Worm (Caenorhabditis elegans): Measurements from ENCODE around the gene F11C1.4.

The F11C1.4 gene

ce11 chrX:12978569-12978968 is 1.7 kb downstream of the F11C1.4 start:
- no peak for TF ChIP-seq scrt-1 (GFP tag; IDR thresholded peaks at IDR 0.05)
- no peak for TF ChIP-seq hmg-4 (GFP tag; optimal IDR thresholded peaks at IDR 0.05)
- no peak for TF ChIP-seq ceh-36 (tag; optimal IDR thresholded peaks at IDR 0.05)
- TF ChIP-seq F13C5.2 (tag; optimal IDR thresholded peaks at IDR 0.05) = no peak
- TF ChIP-seq ama-1 (optimal IDR thresholded peaks at IDR 0.05) = no peak
- no peak for TF ChIP-seq B0310.2 (tag; optimal IDR thresholded peaks at IDR 0.05)
- no peak for TF ChIP-seq tra-4 (tag; optimal IDR thresholded peaks at IDR 0.05)
- TF ChIP-seq sea-1 (GFP tag; conservative IDR thresholded peaks at IDR 0.05) = no peak
- no peak for TF ChIP-seq hmbx-1 (tag; optimal IDR thresholded peaks at IDR 0.05)
- no peak for TF ChIP-seq tbx-11 (GFP tag; IDR thresholded peaks at IDR 0.05)
- no peak for TF ChIP-seq ets-7 (tag; optimal IDR thresholded peaks at IDR 0.05)
- no peak for TF ChIP-seq tbx-37 (GFP tag; conservative IDR thresholded peaks at IDR 0.05)
- no peak for TF ChIP-seq hnd-1 (tag; optimal IDR thresholded peaks at IDR 0.05)
- no peak for TF ChIP-seq pes-1 (GFP tag; IDR thresholded peaks at IDR 0.05)
- TF ChIP-seq aly-1 (tag; optimal IDR thresholded peaks at IDR 0.05) = no peak

DNA sequence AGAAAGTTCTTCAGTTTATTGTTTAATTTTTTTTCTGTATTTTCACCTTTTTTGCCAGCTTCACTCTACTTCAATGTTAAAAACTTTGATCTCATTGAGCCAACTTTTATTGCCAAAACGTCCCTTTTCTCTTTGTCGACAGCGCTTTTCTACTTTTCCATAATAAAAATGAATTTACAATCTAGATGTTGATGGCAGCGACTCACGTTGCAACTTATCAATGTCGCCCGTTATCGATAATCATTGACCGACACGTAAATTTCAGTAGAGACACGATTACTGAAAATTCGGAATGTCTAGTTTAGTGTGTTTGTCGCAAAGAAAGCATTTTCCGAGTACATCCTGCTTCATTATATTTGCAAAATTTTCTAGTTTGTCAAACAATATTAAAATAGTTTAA is 2.9 kb downstream of the F11C1.4 start:
- no peak for TF ChIP-seq hmbx-1 (tag; optimal IDR thresholded peaks at IDR 0.05)
- TF ChIP-seq ceh-13 (GFP tag; optimal IDR thresholded peaks at IDR 0.05) = no peak
- TF ChIP-seq ceh-36 (tag; optimal IDR thresholded peaks at IDR 0.05) = no peak
- TF ChIP-seq ama-1 (optimal IDR thresholded peaks at IDR 0.05) = no peak
- TF ChIP-seq tra-4 (tag; optimal IDR thresholded peaks at IDR 0.05) = no peak
- no peak for TF ChIP-seq B0310.2 (tag; optimal IDR thresholded peaks at IDR 0.05)
- TF ChIP-seq scrt-1 (GFP tag; IDR thresholded peaks at IDR 0.05) = no peak
- no peak for TF ChIP-seq hnd-1 (tag; optimal IDR thresholded peaks at IDR 0.05)
- no peak for TF ChIP-seq sea-1 (GFP tag; conservative IDR thresholded peaks at IDR 0.05)
- TF ChIP-seq pes-1 (GFP tag; IDR thresholded peaks at IDR 0.05) = no peak
- no peak for TF ChIP-seq ets-7 (tag; optimal IDR thresholded peaks at IDR 0.05)
- no peak for TF ChIP-seq tbx-37 (GFP tag; conservative IDR thresholded peaks at IDR 0.05)

DNA sequence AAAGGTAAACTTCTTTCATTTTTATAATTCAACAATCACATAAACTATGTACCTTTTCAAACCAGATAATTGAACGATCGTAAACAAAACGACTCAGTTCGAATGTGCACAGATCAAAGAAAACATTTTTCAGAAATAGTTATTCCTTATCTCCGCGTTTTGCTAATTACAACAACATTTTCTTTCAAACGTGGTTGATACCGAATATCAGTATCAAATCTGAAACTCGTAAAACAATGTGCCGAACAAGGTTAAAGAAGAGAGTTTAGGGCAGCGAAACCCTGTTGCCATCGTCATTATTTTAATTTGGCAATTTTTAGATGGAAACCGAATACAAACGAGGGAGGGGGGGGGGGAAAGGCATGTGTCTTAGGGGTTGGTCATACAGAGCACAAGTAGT is 4.5 kb downstream of the F11C1.4 start, which contains the start of gene scav-4:
Gene scav-4, plus strand, starts transcription at position 383 of the 400 bp plus-strand sequence.
- TF ChIP-seq pes-1 (GFP tag; IDR thresholded peaks at IDR 0.05) (no peak), F13C5.2 (tag; optimal IDR thresholded peaks at IDR 0.05) (no peak), tbx-11 (GFP tag; IDR thresholded peaks at IDR 0.05) (no peak), sea-1 (GFP tag; conservative IDR thresholded peaks at IDR 0.05) (no peak), B0310.2 (tag; optimal IDR thresholded peaks at IDR 0.05) (no peak), ceh-13 (GFP tag; optimal IDR thresholded peaks at IDR 0.05) (no peak), tbx-37 (GFP tag; conservative IDR thresholded peaks at IDR 0.05) (no peak)

DNA sequence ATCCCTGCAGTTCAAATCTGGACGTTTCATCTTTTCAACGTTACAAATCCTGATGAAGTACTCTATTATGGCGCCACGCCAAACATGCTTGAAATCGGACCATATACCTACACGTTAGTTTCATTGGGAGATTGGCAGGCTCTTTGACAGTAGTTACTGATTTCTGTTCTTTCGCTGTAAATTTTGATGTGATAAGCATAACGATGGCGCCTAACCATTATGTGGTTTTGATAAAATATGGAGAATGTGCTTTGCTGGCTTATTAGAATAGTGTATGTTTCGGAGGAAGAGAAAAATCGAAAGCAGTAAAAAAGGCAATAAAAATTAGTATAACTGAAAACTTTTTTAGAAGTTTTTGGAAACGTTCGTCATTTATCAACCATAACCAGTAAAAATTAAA is 5.9 kb downstream of the F11C1.4 start:
- TF ChIP-seq scrt-1 (GFP tag; IDR thresholded peaks at IDR 0.05) (no peak), sea-1 (GFP tag; conservative IDR thresholded peaks at IDR 0.05) (no peak), ceh-13 (GFP tag; optimal IDR thresholded peaks at IDR 0.05) (no peak), B0310.2 (tag; optimal IDR thresholded peaks at IDR 0.05) (no peak), tbx-11 (GFP tag; IDR thresholded peaks at IDR 0.05) (no peak), ceh-36 (tag; optimal IDR thresholded peaks at IDR 0.05) (no peak), hmbx-1 (tag; optimal IDR thresholded peaks at IDR 0.05) (no peak)

DNA sequence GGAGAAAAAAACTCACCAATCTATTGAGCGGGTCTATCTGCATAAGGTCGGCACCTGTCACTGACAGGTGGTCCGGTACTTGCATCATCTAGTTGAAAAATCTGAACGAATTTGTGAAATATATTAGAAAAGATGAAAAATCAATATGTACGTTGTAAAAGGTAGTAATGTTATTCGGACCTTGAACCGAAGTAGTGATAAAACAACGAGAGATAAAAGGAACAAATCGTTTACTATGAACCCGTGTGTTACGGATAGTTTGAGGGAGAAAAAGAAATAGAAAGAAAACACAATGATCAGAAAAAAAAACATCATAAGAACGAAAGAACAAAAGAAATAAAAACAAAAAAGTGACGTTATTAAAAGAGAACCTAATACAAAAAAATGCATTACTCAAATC is 10.2 kb downstream of the F11C1.4 start, which contains the start of gene mff-1:
Gene mff-1, minus strand, starts transcription at position 101 of the 400 bp plus-strand sequence.
- TF ChIP-seq F13C5.2 (tag; optimal IDR thresholded peaks at IDR 0.05) = no peak
- TF ChIP-seq pes-1 (GFP tag; IDR thresholded peaks at IDR 0.05) = no peak
- no peak for TF ChIP-seq hnd-1 (tag; optimal IDR thresholded peaks at IDR 0.05)
- no peak for TF ChIP-seq tbx-11 (GFP tag; IDR thresholded peaks at IDR 0.05)
- no peak for TF ChIP-seq hmbx-1 (tag; optimal IDR thresholded peaks at IDR 0.05)
- no peak for TF ChIP-seq aly-1 (tag; optimal IDR thresholded peaks at IDR 0.05)
- TF ChIP-seq flt-1 (GFP tag; IDR thresholded peaks at IDR 0.05) = no peak
- no peak for TF ChIP-seq hmg-4 (GFP tag; optimal IDR thresholded peaks at IDR 0.05)
- no peak for TF ChIP-seq scrt-1 (GFP tag; IDR thresholded peaks at IDR 0.05)
- TF ChIP-seq sea-1 (GFP tag; conservative IDR thresholded peaks at IDR 0.05) = no peak
- TF ChIP-seq ets-7 (tag; optimal IDR thresholded peaks at IDR 0.05) = no peak

DNA sequence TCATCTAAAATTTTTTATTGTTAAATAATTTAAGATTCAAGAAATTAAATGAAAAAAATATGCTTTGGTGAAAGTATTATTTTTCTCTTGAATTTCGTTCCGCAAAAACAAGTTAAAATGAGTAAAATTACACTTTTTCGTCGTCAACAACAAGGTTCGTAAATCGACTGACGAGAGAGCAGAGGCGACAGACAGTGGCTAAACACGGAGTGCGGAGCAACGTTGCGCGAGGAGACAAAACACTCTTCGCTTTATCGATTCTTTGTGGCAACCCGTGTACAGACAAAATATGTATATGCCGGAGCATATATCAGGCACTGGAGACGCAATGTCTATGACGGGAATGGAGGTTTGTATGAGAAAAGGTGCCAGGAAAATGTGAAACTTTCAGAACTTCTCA is 12.3 kb downstream of the F11C1.4 start, which contains the start of gene F11C1.7:
Gene F11C1.7, plus strand, starts transcription at position 140 of the 400 bp plus-strand sequence.
- TF ChIP-seq flt-1 (GFP tag; IDR thresholded peaks at IDR 0.05) (no peak), hnd-1 (tag; optimal IDR thresholded peaks at IDR 0.05) (no peak), hmbx-1 (tag; optimal IDR thresholded peaks at IDR 0.05) (no peak), tbx-37 (GFP tag; conservative IDR thresholded peaks at IDR 0.05) (no peak), aly-1 (tag; optimal IDR thresholded peaks at IDR 0.05) (no peak), ceh-36 (tag; optimal IDR thresholded peaks at IDR 0.05) (no peak), sea-1 (GFP tag; conservative IDR thresholded peaks at IDR 0.05) (no peak), tra-4 (tag; optimal IDR thresholded peaks at IDR 0.05) (no peak), ceh-13 (GFP tag; optimal IDR thresholded peaks at IDR 0.05) (no peak), B0310.2 (tag; optimal IDR thresholded peaks at IDR 0.05) (no peak), tbx-11 (GFP tag; IDR thresholded peaks at IDR 0.05) (no peak)

DNA sequence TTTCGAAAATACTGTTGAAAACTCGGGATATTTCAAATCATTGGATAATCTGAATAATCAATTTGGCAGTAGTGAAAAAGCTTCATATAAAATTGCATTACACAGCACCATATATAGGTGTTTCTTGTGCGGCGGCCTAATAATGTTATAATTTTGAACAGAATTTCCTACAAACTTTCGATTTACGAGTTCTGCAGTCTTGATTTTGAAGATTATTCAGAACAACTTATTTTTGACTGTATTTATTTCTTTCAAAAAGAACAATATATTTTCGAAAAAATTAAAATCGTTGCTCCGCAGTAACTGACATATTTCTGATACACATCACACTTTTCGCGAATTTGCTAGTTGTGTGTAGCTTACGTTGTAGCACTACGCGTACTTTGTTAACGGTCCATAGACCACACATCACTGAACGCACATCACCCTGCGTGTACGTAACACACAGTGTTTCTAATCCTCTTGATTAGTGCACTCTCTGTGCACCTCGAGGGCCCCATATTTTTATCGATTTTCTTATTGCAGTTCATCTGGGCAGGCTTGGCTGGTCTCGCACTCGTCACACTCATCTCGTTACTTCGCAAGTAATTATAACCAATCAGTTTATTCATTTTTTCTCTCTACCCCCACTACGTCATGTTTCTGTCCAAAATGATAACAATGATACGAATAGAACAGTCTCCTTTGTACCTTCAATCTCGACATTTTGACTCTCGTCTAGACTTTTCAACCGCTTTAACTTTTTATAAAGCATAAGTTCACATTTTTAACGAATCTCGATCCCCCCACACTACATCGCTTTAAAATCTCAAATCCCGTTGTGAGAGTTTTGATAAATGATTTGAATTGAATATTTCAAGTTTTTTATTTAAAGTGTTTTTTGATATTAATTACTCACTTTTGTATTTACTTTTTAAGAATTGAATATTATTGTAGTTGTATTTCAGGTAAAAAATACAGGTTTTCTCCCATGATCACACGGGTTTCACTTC is 14.0 kb downstream of the F11C1.4 start, which contains the start of the genes F11C1.1 and vwa-8:
Gene F11C1.1, minus strand, starts transcription at position 51 of the 992 bp plus-strand sequence.
Gene vwa-8, plus strand, starts transcription at position 942 of the 992 bp plus-strand sequence.
- TF ChIP-seq F13C5.2 (tag; optimal IDR thresholded peaks at IDR 0.05) = no peak
- no peak for TF ChIP-seq hmbx-1 (tag; optimal IDR thresholded peaks at IDR 0.05)
- no peak for TF ChIP-seq tbx-11 (GFP tag; IDR thresholded peaks at IDR 0.05)
- no peak for TF ChIP-seq tra-4 (tag; optimal IDR thresholded peaks at IDR 0.05)
- no peak for TF ChIP-seq sea-1 (GFP tag; conservative IDR thresholded peaks at IDR 0.05)
- TF ChIP-seq scrt-1 (GFP tag; IDR thresholded peaks at IDR 0.05) = no peak

All from whole organism, early embryonic.